Worm (Caenorhabditis elegans) whole organism, young adult: ENCODE data around the gene cpsf-4.

Experiments used
- B0019.2 ChIP-seq: fragments of 200-800 bp; sonication (Bioruptor generic); conservative IDR thresholded peaks from 2 replicates; pipeline ENCODE4 v1.3.6; 2022; ENCODE audit warnings: missing genetic modification reagents, missing genetic modification characterization, missing compliant biosample characterization
- B0035.1 ChIP-seq: sonication (generic microtip); optimal IDR thresholded peaks from 2 replicates; lab custom pipeline; 2016; ENCODE audit warnings: missing genetic modification characterization, mild to moderate bottlenecking, missing compliant biosample characterization, missing genotype, missing genetic modification reagents
- B0261.1 ChIP-seq: sonication (generic microtip); optimal IDR thresholded peaks from 2 replicates; lab custom pipeline; 2016; ENCODE audit warnings: mild to moderate bottlenecking, missing genetic modification characterization, moderate library complexity, missing compliant biosample characterization
- C17E4.6 ChIP-seq: fragments of 200-800 bp; sonication (Bioruptor generic); IDR thresholded peaks from 2 replicates; pipeline ENCODE4 v1.3.6; 2022; ENCODE audit warnings: missing genetic modification reagents, missing genetic modification characterization, missing compliant biosample characterization
- F23B12.7 ChIP-seq: sonication (generic microtip); optimal IDR thresholded peaks from 2 replicates; lab custom pipeline; 2017; ENCODE audit warnings: missing genetic modification characterization, mild to moderate bottlenecking, missing compliant biosample characterization, antibody characterized with exemption, moderate library complexity; ENCODE audit not compliant: insufficient read depth
- F33H1.4 ChIP-seq: fragments of 200-800 bp; sonication (Bioruptor generic); IDR thresholded peaks from 2 replicates; pipeline ENCODE4 v1.3.6; 2022; ENCODE audit warnings: missing genetic modification reagents, missing genetic modification characterization, missing compliant biosample characterization
- F37B4.10 ChIP-seq: fragments of 200-800 bp; sonication (Bioruptor generic); IDR thresholded peaks from 2 replicates; pipeline ENCODE4 v1.3.6; 2022; ENCODE audit warnings: missing genetic modification characterization, missing compliant biosample characterization
- F52B5.7 ChIP-seq: sonication (generic microtip); optimal IDR thresholded peaks from 2 replicates; lab custom pipeline; 2016; ENCODE audit warnings: mild to moderate bottlenecking, missing genetic modification characterization, missing compliant biosample characterization
- F57C9.4 ChIP-seq: sonication (generic microtip); optimal IDR thresholded peaks from 2 replicates; lab custom pipeline; 2017; ENCODE audit warnings: mild to moderate bottlenecking, missing genetic modification characterization, missing compliant biosample characterization
- T07F8.4 ChIP-seq: sonication (generic microtip); optimal IDR thresholded peaks from 2 replicates; lab custom pipeline; 2016; ENCODE audit warnings: mild to moderate bottlenecking, missing genetic modification characterization, moderate library complexity, missing compliant biosample characterization
- Y67H2A.10 ChIP-seq: fragments of 200-800 bp; sonication (Bioruptor generic); conservative IDR thresholded peaks from 2 replicates; pipeline ENCODE4 v1.3.6; 2022; ENCODE audit warnings: missing genetic modification reagents, missing genetic modification characterization, missing compliant biosample characterization
- Y79H2A.3 ChIP-seq: fragments of 200-800 bp; sonication (Bioruptor generic); conservative IDR thresholded peaks from 2 replicates; pipeline ENCODE4 v1.3.6; 2022; ENCODE audit warnings: missing genetic modification reagents, missing genetic modification characterization, missing compliant biosample characterization
- aptf-3 ChIP-seq: fragments of 200-800 bp; sonication (Bioruptor generic); IDR thresholded peaks from 2 replicates; pipeline ENCODE4 v1.3.6; 2022; ENCODE audit warnings: missing genetic modification characterization, missing compliant biosample characterization
- athp-1 ChIP-seq: sonication (generic microtip); optimal IDR thresholded peaks from 2 replicates; lab custom pipeline; 2017; ENCODE audit warnings: mild to moderate bottlenecking, missing genetic modification characterization, missing compliant biosample characterization
- attf-6 ChIP-seq: fragments of 200-800 bp; sonication (Bioruptor generic); IDR thresholded peaks from 2 replicates; pipeline ENCODE4 v1.3.6; 2022; ENCODE audit warnings: missing genetic modification reagents, missing genetic modification characterization, missing compliant biosample characterization
- bed-2 ChIP-seq: fragments of 200-800 bp; sonication (Bioruptor generic); IDR thresholded peaks from 2 replicates; pipeline ENCODE4 v1.3.6; 2022; ENCODE audit warnings: missing genetic modification reagents, missing genetic modification characterization, missing compliant biosample characterization
- ccch-3 ChIP-seq: fragments of 200-800 bp; sonication (Bioruptor generic); optimal IDR thresholded peaks from 2 replicates; lab custom pipeline; 2018; ENCODE audit warnings: mild to moderate bottlenecking, missing genetic modification characterization, missing compliant biosample characterization
- cebp-1 ChIP-seq, 2 experiments: fragments of 200-800 bp in 1 of 2; sonication (Bioruptor generic) in 1 of 2; sonication (generic microtip) in 1 of 2; IDR thresholded peaks in 1 of 2; optimal IDR thresholded peaks in 1 of 2; 2 replicates each; pipeline versions ENCODE4 v1.3.6 to Lab custom; 2017 to 2022; ENCODE audit warnings: missing compliant biosample characterization in 2 of 2, missing genetic modification characterization in 2 of 2, mild to moderate bottlenecking in 1 of 2, missing genetic modification reagents in 1 of 2, moderate library complexity in 1 of 2
- ceh-100 ChIP-seq: fragments of 200-800 bp; sonication (Bioruptor generic); IDR thresholded peaks from 2 replicates; pipeline ENCODE4 v1.3.6; 2022; ENCODE audit warnings: missing genetic modification reagents, missing genetic modification characterization, missing compliant biosample characterization
- ceh-27 ChIP-seq: fragments of 200-800 bp; sonication (Bioruptor generic); optimal IDR thresholded peaks from 2 replicates; lab custom pipeline; 2018; ENCODE audit warnings: mild to moderate bottlenecking, missing genetic modification characterization, moderate library complexity, missing compliant biosample characterization
- chd-7 ChIP-seq: sonication (generic microtip); optimal IDR thresholded peaks from 2 replicates; lab custom pipeline; 2016; ENCODE audit warnings: mild to moderate bottlenecking, missing genetic modification characterization, moderate library complexity, missing compliant biosample characterization
- die-1 ChIP-seq: sonication (generic microtip); optimal IDR thresholded peaks from 2 replicates; lab custom pipeline; 2016; ENCODE audit warnings: missing genotype, mild to moderate bottlenecking, missing genetic modification characterization, missing compliant biosample characterization
- dox-1 ChIP-seq: fragments of 200-800 bp; sonication (Bioruptor generic); IDR thresholded peaks from 2 replicates; pipeline ENCODE4 v1.3.6; 2022; ENCODE audit warnings: missing genetic modification reagents, missing genetic modification characterization, missing compliant biosample characterization
- fkh-3 ChIP-seq: sonication (generic microtip); optimal IDR thresholded peaks from 2 replicates; lab custom pipeline; 2016; ENCODE audit warnings: mild to moderate bottlenecking, missing genetic modification characterization, missing compliant biosample characterization
- gei-17 ChIP-seq: fragments of 200-800 bp; sonication (Bioruptor generic); optimal IDR thresholded peaks from 2 replicates; lab custom pipeline; 2018; ENCODE audit warnings: mild to moderate bottlenecking, missing genetic modification characterization, missing compliant biosample characterization
- him-1 ChIP-seq: sonication (generic microtip); optimal IDR thresholded peaks from 2 replicates; lab custom pipeline; 2016; ENCODE audit warnings: missing genotype, missing genetic modification reagents, missing genetic modification characterization, missing compliant biosample characterization
- lin-35 ChIP-seq, 3 experiments: fragments of 150-350 bp in 2 of 3; sonication (generic microtip) in 1 of 3; optimal IDR thresholded peaks; 2 replicates each; lab custom pipeline; 2014 to 2018; ENCODE audit warnings: missing biosample characterization in 3 of 3, missing genetic modification characterization in 3 of 3, missing genetic modification reagents in 3 of 3
- lin-40 ChIP-seq: sonication (generic microtip); optimal IDR thresholded peaks from 2 replicates; lab custom pipeline; 2016; ENCODE audit warnings: missing genetic modification characterization, mild to moderate bottlenecking, missing compliant biosample characterization, missing genotype, missing genetic modification reagents
- lsl-1 ChIP-seq: fragments of 200-800 bp; sonication (Bioruptor generic); optimal IDR thresholded peaks from 2 replicates; lab custom pipeline; 2018; ENCODE audit warnings: mild to moderate bottlenecking, missing genetic modification characterization, moderate library complexity, missing compliant biosample characterization
- lsy-27 ChIP-seq: sonication (generic microtip); optimal IDR thresholded peaks from 2 replicates; lab custom pipeline; 2017; ENCODE audit warnings: missing genetic modification characterization, mild to moderate bottlenecking, missing compliant biosample characterization, antibody characterized with exemption, missing genotype, borderline replicate concordance; ENCODE audit not compliant: insufficient read depth
- madf-6 ChIP-seq: fragments of 200-800 bp; sonication (Bioruptor generic); IDR thresholded peaks from 2 replicates; pipeline ENCODE4 v1.3.6; 2022; ENCODE audit warnings: missing genetic modification reagents, missing genetic modification characterization, missing compliant biosample characterization
- mcd-1 ChIP-seq: fragments of 200-800 bp; sonication (Bioruptor generic); IDR thresholded peaks from 2 replicates; pipeline ENCODE4 v1.3.6; 2022; ENCODE audit warnings: missing genetic modification reagents, missing genetic modification characterization, missing compliant biosample characterization
- mes-4 ChIP-seq: sonication (generic microtip); optimal IDR thresholded peaks from 2 replicates; lab custom pipeline; 2016; ENCODE audit warnings: missing genotype, missing genetic modification characterization, missing compliant biosample characterization
- nfyb-1 ChIP-seq: fragments of 200-800 bp; sonication (Bioruptor generic); IDR thresholded peaks from 2 replicates; pipeline ENCODE4 v1.3.6; 2022; ENCODE audit warnings: missing genetic modification reagents, missing genetic modification characterization, missing compliant biosample characterization
- nhr-120 ChIP-seq: fragments of 200-800 bp; sonication (Bioruptor generic); IDR thresholded peaks from 2 replicates; pipeline ENCODE4 v1.3.6; 2022; ENCODE audit warnings: missing genetic modification characterization, missing compliant biosample characterization
- nhr-179 ChIP-seq: sonication (generic microtip); optimal IDR thresholded peaks from 2 replicates; lab custom pipeline; 2016; ENCODE audit warnings: mild to moderate bottlenecking, missing genetic modification characterization, missing compliant biosample characterization
- nhr-80 ChIP-seq: sonication (generic microtip); optimal IDR thresholded peaks from 2 replicates; lab custom pipeline; 2016; ENCODE audit warnings: missing genetic modification characterization, missing compliant biosample characterization
- rec-8 ChIP-seq, 2 experiments: sonication (generic microtip); optimal IDR thresholded peaks; 2 replicates each; lab custom pipeline; 2016; ENCODE audit warnings: mild to moderate bottlenecking in 2 of 2, missing genetic modification characterization in 2 of 2, missing genetic modification reagents in 2 of 2, missing genotype in 2 of 2, missing biosample characterization in 1 of 2, missing compliant biosample characterization in 1 of 2, moderate library complexity in 1 of 2
- sdz-38 ChIP-seq: sonication (generic microtip); optimal IDR thresholded peaks from 2 replicates; lab custom pipeline; 2016; ENCODE audit warnings: missing genotype, missing genetic modification characterization, missing compliant biosample characterization
- somi-1 ChIP-seq: fragments of 200-800 bp; sonication (Bioruptor generic); optimal IDR thresholded peaks from 2 replicates; lab custom pipeline; 2018; ENCODE audit warnings: mild to moderate bottlenecking, missing genetic modification characterization, missing compliant biosample characterization
- sptf-2 ChIP-seq: fragments of 200-800 bp; sonication (Bioruptor generic); optimal IDR thresholded peaks from 2 replicates; lab custom pipeline; 2018; ENCODE audit warnings: mild to moderate bottlenecking, missing genetic modification characterization, missing compliant biosample characterization
- unc-130 ChIP-seq: sonication (generic microtip); optimal IDR thresholded peaks from 2 replicates; lab custom pipeline; 2016; ENCODE audit warnings: missing genetic modification reagents, missing genetic modification characterization, missing compliant biosample characterization
- xnd-1 ChIP-seq: sonication (generic microtip); optimal IDR thresholded peaks from 2 replicates; lab custom pipeline; 2016; ENCODE audit warnings: missing genotype, missing genetic modification reagents, missing genetic modification characterization, missing compliant biosample characterization
- zim-3 ChIP-seq: sonication (generic microtip); optimal IDR thresholded peaks from 2 replicates; lab custom pipeline; 2017; ENCODE audit warnings: mild to moderate bottlenecking, missing genetic modification characterization, moderate library complexity, missing compliant biosample characterization
- ztf-18 ChIP-seq: sonication (generic microtip); optimal IDR thresholded peaks from 2 replicates; lab custom pipeline; 2016; ENCODE audit warnings: missing genotype, mild to moderate bottlenecking, missing genetic modification characterization, missing compliant biosample characterization
- ztf-25 ChIP-seq: fragments of 200-800 bp; sonication (Bioruptor generic); IDR thresholded peaks from 2 replicates; pipeline ENCODE4 v1.3.6; 2022; ENCODE audit warnings: missing genetic modification reagents, missing genetic modification characterization, missing compliant biosample characterization
- ztf-28 ChIP-seq: fragments of 200-800 bp; sonication (Bioruptor generic); IDR thresholded peaks from 2 replicates; pipeline ENCODE4 v1.3.6; 2022; ENCODE audit warnings: missing genetic modification reagents, missing genetic modification characterization, missing compliant biosample characterization
- ztf-3 ChIP-seq: fragments of 200-800 bp; sonication (Bioruptor generic); optimal IDR thresholded peaks from 2 replicates; lab custom pipeline; 2018; ENCODE audit warnings: mild to moderate bottlenecking, missing genetic modification characterization, missing compliant biosample characterization

cpsf-4 gene

ce11 chrIV:12086498-12086897, 6.7 kb downstream of the cpsf-4 start (continued):
- TF ChIP-seq B0019.2 (GFP tag; lab: Robert Waterston, UW) (0 out of 2 replicates have a peak, but pooled peaks have one; percentile 56), gei-17 (GFP tag; lab: Kevin White, UChicago) (peak; percentile 9), aptf-3 (peak; percentile 91), mcd-1 (GFP tag; lab: Robert Waterston, UW) (peak; percentile 83), ztf-3 (GFP tag; lab: Kevin White, UChicago) (no peak), F57C9.4 (tag; lab: Kevin White, UChicago) (no peak), xnd-1 (tag; lab: Kevin White, UChicago) (peak; percentile 36), nhr-179 (no peak), C17E4.6 (GFP tag; lab: Robert Waterston, UW) (peak; percentile 75; the same call in 1 of the 2 replicates), sdz-38 (tag; lab: Kevin White, UChicago) (no peak), lin-40 (tag; lab: Kevin White, UChicago) (peak; percentile 75), nhr-80 (tag; lab: Kevin White, UChicago) (peak; percentile 52), unc-130 (GFP tag; lab: Kevin White, UChicago) (peak; percentile 66), him-1 (peak; percentile 93), F33H1.4 (GFP tag; lab: Robert Waterston, UW) (peak; percentile 63), F52B5.7 (tag; lab: Kevin White, UChicago) (peak; percentile 87), Y79H2A.3 (no peak), B0261.1 (peak; percentile 91), ceh-27 (GFP tag; lab: Kevin White, UChicago) (peak; percentile 86), nhr-120 (no peak), somi-1 (GFP tag; lab: Kevin White, UChicago) (peak; percentile 69), F37B4.10 (no peak), rec-8 (tag; optimal IDR thresholded peaks at IDR 0.05; lab: Kevin White, UChicago) (peak; percentile 67 to 92), nfyb-1 (peak; percentile 90), lsl-1 (GFP tag; lab: Kevin White, UChicago) (peak; percentile 76), fkh-3 (tag; lab: Kevin White, UChicago) (peak; percentile 55), Y67H2A.10 (0 out of 2 replicates have a peak, but pooled peaks have one; percentile 33), dox-1 (GFP tag; lab: Robert Waterston, UW) (peak; percentile 91), bed-2 (GFP tag; lab: Robert Waterston, UW) (peak; percentile 79), die-1 (tag; lab: Kevin White, UChicago) (peak; percentile 96), madf-6 (peak; percentile 74), B0035.1 (tag; lab: Kevin White, UChicago) (peak; percentile 78), ceh-100 (GFP tag; lab: Robert Waterston, UW) (peak; percentile 40; the same call in 1 of the 2 replicates), ztf-28 (GFP tag; lab: Robert Waterston, UW) (peak; percentile 94), attf-6 (GFP tag; lab: Robert Waterston, UW) (peak; percentile 73; the same call in 1 of the 2 replicates), sptf-2 (GFP tag; lab: Kevin White, UChicago) (peak; percentile 93), chd-7 (tag; lab: Kevin White, UChicago) (peak; percentile 91), cebp-1 (GFP tag; IDR thresholded peaks at IDR 0.05; lab: Robert Waterston, UW) (no peak), cebp-1 (tag; optimal IDR thresholded peaks at IDR 0.05; lab: Kevin White, UChicago) (peak; percentile 79), lin-35 (GFP tag; optimal IDR thresholded peaks at IDR 0.05; lab: Kevin White, UChicago) (peak in 2 of 3 experiments; percentile 4 to 13), T07F8.4 (peak; percentile 85), F23B12.7 (peak; percentile 97), ztf-25 (GFP tag; lab: Robert Waterston, UW) (peak; percentile 88), athp-1 (tag; lab: Kevin White, UChicago) (peak; percentile 81), zim-3 (tag; lab: Kevin White, UChicago) (peak; percentile 61), lsy-27 (tag; lab: Kevin White, UChicago) (peak; percentile 63), ztf-18 (peak; percentile 79), mes-4 (peak; percentile 78), ccch-3 (GFP tag; lab: Kevin White, UChicago) (no peak)
